1 fruit fly cellular context compared by ENCODE assay signal in the genomic region with DNA sequence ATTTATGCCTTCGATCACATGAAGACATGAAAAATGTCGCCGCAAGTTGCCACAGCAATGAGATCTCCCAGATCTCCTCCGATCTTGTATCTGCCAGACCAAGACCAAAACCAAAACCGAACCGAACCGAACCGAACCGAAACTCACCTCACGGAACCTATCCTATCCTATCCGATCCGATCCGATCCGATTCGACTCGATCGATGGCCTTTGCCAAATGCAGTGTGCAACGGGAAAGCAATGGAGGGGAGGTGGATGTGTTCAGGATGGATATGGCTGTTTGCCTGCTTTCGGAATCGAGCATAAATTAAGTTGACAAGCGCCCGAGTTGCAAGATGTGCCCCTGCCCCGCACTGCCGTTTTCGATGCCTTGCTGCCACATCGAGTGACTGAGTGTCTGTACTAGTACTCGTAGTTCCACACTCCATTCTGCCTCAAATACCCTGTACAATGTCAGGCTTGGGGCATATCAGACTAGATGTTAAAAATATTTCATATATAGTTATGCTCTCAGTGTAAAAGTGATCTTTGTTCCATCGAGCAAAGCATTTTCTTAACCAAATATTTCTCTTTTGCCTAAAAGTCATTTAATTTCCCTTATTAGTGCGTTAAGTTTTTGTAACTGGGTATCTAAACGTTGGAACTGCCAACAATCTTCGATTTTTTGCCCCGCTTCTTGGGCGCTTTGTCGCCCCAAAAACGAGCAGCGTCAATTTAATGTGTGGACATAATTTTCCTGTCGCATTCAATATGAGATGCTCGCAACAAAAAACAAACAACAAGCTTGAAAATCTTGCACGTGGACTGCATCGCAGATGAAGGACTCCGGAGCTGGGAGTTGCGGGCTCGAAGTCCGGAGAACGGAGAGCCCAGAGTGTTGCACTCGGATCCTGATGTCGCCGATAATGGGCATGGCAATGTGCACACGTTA.
A peak's percentile ranks its signal among the peaks of the same experiment; 100 is the strongest.
TF ChIP-seq lines count a peak whose summit lies in the region.

No protein-coding gene starts in this region.

TF ChIP-seq in whole organism, embryonic, 481 proteins besides CTCF, POLR2A, EP300 and RAD21 (continued from another document and continues in another):
- peak; percentile 59 for TF ChIP-seq Awh (GFP tag; IDR thresholded peaks at IDR 0.05; lab: Robert Waterston, UW)
- peak; percentile 88 for TF ChIP-seq Chrac-16 (GFP tag; optimal IDR thresholded peaks at IDR 0.05; lab: Kevin White, UChicago)
- TF ChIP-seq Taf1 (GFP tag; IDR thresholded peaks at IDR 0.05; lab: Robert Waterston, UW), result no peak
- peak; percentile 71 for TF ChIP-seq HLH3B (GFP tag; IDR thresholded peaks at IDR 0.05; lab: Robert Waterston, UW)
- TF ChIP-seq CG6254 (GFP tag; optimal IDR thresholded peaks at IDR 0.05; lab: Kevin White, UChicago), result peak; percentile 77
- peak; percentile 82 for TF ChIP-seq NC2β (GFP tag; optimal IDR thresholded peaks at IDR 0.05; lab: Kevin White, UChicago)
- no peak for TF ChIP-seq wdn (GFP tag; IDR thresholded peaks at IDR 0.05; lab: Robert Waterston, UW)
- TF ChIP-seq Drgx (GFP tag; IDR thresholded peaks at IDR 0.05; lab: Robert Waterston, UW), result peak; percentile 92
- TF ChIP-seq CG4282 (GFP tag; optimal IDR thresholded peaks at IDR 0.05; lab: Kevin White, UChicago), result no peak
- no peak for TF ChIP-seq Dbx (GFP tag; IDR thresholded peaks at IDR 0.05; lab: Robert Waterston, UW)
- TF ChIP-seq h (optimal IDR thresholded peaks at IDR 0.05; lab: Kevin White, UChicago), result no peak
- peak; percentile 82 for TF ChIP-seq jumu (GFP tag; optimal IDR thresholded peaks at IDR 0.05; lab: Kevin White, UChicago)
- TF ChIP-seq Dip3 (GFP tag; optimal IDR thresholded peaks at IDR 0.05; lab: Kevin White, UChicago), result no peak
- peak; percentile 17; the same call in 1 of the 2 replicates for TF ChIP-seq CG3847 (GFP tag; IDR thresholded peaks at IDR 0.05; lab: Robert Waterston, UW)
- peak; percentile 47 for TF ChIP-seq CG18619 (GFP tag; optimal IDR thresholded peaks at IDR 0.05; lab: Kevin White, UChicago)
- peak; percentile 86 for TF ChIP-seq CG12391 (tag; optimal IDR thresholded peaks at IDR 0.05; lab: Kevin White, UChicago)
- TF ChIP-seq Side (GFP tag; optimal IDR thresholded peaks at IDR 0.05; lab: Kevin White, UChicago), result peak; percentile 66
- TF ChIP-seq tin (GFP tag; optimal IDR thresholded peaks at IDR 0.05; lab: Kevin White, UChicago), result peak; percentile 85
- no peak for TF ChIP-seq kni (GFP tag; optimal IDR thresholded peaks at IDR 0.05; lab: Kevin White, UChicago)
- TF ChIP-seq Oli (tag; optimal IDR thresholded peaks at IDR 0.05; lab: Kevin White, UChicago), result peak; percentile 84
- TF ChIP-seq Fer2 (tag; optimal IDR thresholded peaks at IDR 0.05; lab: Kevin White, UChicago), result no peak
- TF ChIP-seq CG17361 (GFP tag; IDR thresholded peaks at IDR 0.05; lab: Robert Waterston, UW), result peak; percentile 84
- TF ChIP-seq Stat92E (GFP tag; optimal IDR thresholded peaks at IDR 0.05; lab: Kevin White, UChicago), result peak in 1 of 3 experiments; percentile 71
- peak; percentile 70 for TF ChIP-seq ap (GFP tag; IDR thresholded peaks at IDR 0.05; lab: Robert Waterston, UW)
- peak; percentile 80 for TF ChIP-seq D19B (GFP tag; optimal IDR thresholded peaks at IDR 0.05; lab: Kevin White, UChicago)
- peak; percentile 45 for TF ChIP-seq CG1233 (GFP tag; optimal IDR thresholded peaks at IDR 0.05; lab: Kevin White, UChicago)
- no peak for TF ChIP-seq fd3F (GFP tag; optimal IDR thresholded peaks at IDR 0.05; lab: Kevin White, UChicago)
- TF ChIP-seq Hand (GFP tag; optimal IDR thresholded peaks at IDR 0.05; lab: Kevin White, UChicago), result no peak
- TF ChIP-seq Xrp1 (GFP tag; IDR thresholded peaks at IDR 0.05; lab: Robert Waterston, UW), result peak; percentile 92
- no peak for TF ChIP-seq Kr (GFP tag; optimal IDR thresholded peaks at IDR 0.05; lab: Kevin White, UChicago)
- peak; percentile 37 for TF ChIP-seq nerfin-1 (tag; optimal IDR thresholded peaks at IDR 0.05; lab: Kevin White, UChicago)
- no peak for TF ChIP-seq ato (GFP tag; IDR thresholded peaks at IDR 0.05; lab: Robert Waterston, UW; ENCODE audit: partially characterized antibody)
- peak; percentile 59; the same call in 3 of the 4 replicates for TF ChIP-seq Gug (GFP tag; IDR thresholded peaks at IDR 0.05; lab: Robert Waterston, UW)
- TF ChIP-seq CG10147 (GFP tag; optimal IDR thresholded peaks at IDR 0.05; lab: Kevin White, UChicago), result peak; percentile 38
- TF ChIP-seq CG31224 (GFP tag; IDR thresholded peaks at IDR 0.05; lab: Robert Waterston, UW), result no peak
- TF ChIP-seq HmgD (GFP tag; optimal IDR thresholded peaks at IDR 0.05; lab: Kevin White, UChicago), result no peak
- no peak for TF ChIP-seq vnd (GFP tag; IDR thresholded peaks at IDR 0.05; lab: Robert Waterston, UW; ENCODE audit: partially characterized antibody)
- peak; percentile 19 for TF ChIP-seq maf-S (GFP tag; optimal IDR thresholded peaks at IDR 0.05; lab: Kevin White, UChicago)
- no peak for TF ChIP-seq zen2 (GFP tag; IDR thresholded peaks at IDR 0.05; lab: Robert Waterston, UW; ENCODE audit: partially characterized antibody)
- TF ChIP-seq CG7556 (GFP tag; optimal IDR thresholded peaks at IDR 0.05; lab: Kevin White, UChicago), result peak; percentile 74
- peak; percentile 87 for TF ChIP-seq fd96Cb (tag; optimal IDR thresholded peaks at IDR 0.05; lab: Kevin White, UChicago)
- TF ChIP-seq wor (GFP tag; IDR thresholded peaks at IDR 0.05; lab: Robert Waterston, UW), result peak; percentile 78
- TF ChIP-seq CG11085 (GFP tag; IDR thresholded peaks at IDR 0.05; lab: Robert Waterston, UW), result no peak
- no peak for TF ChIP-seq CG2129 (GFP tag; IDR thresholded peaks at IDR 0.05; lab: Robert Waterston, UW; ENCODE audit: partially characterized antibody)
- TF ChIP-seq CG17385 (GFP tag; optimal IDR thresholded peaks at IDR 0.05; lab: Kevin White, UChicago), result peak; percentile 58
- TF ChIP-seq YL-1 (GFP tag; optimal IDR thresholded peaks at IDR 0.05; lab: Kevin White, UChicago), result no peak
- TF ChIP-seq dpn (GFP tag; optimal IDR thresholded peaks at IDR 0.05; lab: Kevin White, UChicago), result peak; percentile 71 to 80
- TF ChIP-seq CG1647 (GFP tag; optimal IDR thresholded peaks at IDR 0.05; lab: Kevin White, UChicago), result peak; percentile 56
- TF ChIP-seq jing (GFP tag; optimal IDR thresholded peaks at IDR 0.05; lab: Kevin White, UChicago), result peak; percentile 67
- no peak for TF ChIP-seq bowl (GFP tag; IDR thresholded peaks at IDR 0.05; lab: Robert Waterston, UW)
- no peak for TF ChIP-seq aop (GFP tag; IDR thresholded peaks at IDR 0.05; lab: Robert Waterston, UW)
- TF ChIP-seq yki (optimal IDR thresholded peaks at IDR 0.05; lab: Kevin White, UChicago), result no peak
- no peak for TF ChIP-seq da (GFP tag; optimal IDR thresholded peaks at IDR 0.05; lab: Kevin White, UChicago)
- TF ChIP-seq Dref (GFP tag; IDR thresholded peaks at IDR 0.05; lab: Robert Waterston, UW), result no peak
- TF ChIP-seq bigmax (GFP tag; optimal IDR thresholded peaks at IDR 0.05; lab: Kevin White, UChicago), result no peak
- peak; percentile 57 for TF ChIP-seq cato (GFP tag; optimal IDR thresholded peaks at IDR 0.05; lab: Kevin White, UChicago; ENCODE audit: borderline replicate concordance)
- TF ChIP-seq oc (tag; optimal IDR thresholded peaks at IDR 0.05; lab: Kevin White, UChicago), result peak; percentile 78
- TF ChIP-seq BEAF-32 (GFP tag; optimal IDR thresholded peaks at IDR 0.05; lab: Kevin White, UChicago), result no peak
- TF ChIP-seq zen (tag; optimal IDR thresholded peaks at IDR 0.05; lab: Kevin White, UChicago), result peak; percentile 74
- peak; percentile 92 for TF ChIP-seq chn (GFP tag; optimal IDR thresholded peaks at IDR 0.05; lab: Kevin White, UChicago)
- TF ChIP-seq cg (GFP tag; optimal IDR thresholded peaks at IDR 0.05; lab: Kevin White, UChicago), result no peak
- 0 out of 3 replicates have a peak, but pooled peaks have one; percentile 58 for TF ChIP-seq CG2199 (GFP tag; IDR thresholded peaks at IDR 0.05; lab: Robert Waterston, UW)
- peak; percentile 82 for TF ChIP-seq pum (GFP tag; optimal IDR thresholded peaks at IDR 0.05; lab: Kevin White, UChicago)
- TF ChIP-seq ATbp (GFP tag; optimal IDR thresholded peaks at IDR 0.05; lab: Kevin White, UChicago), result peak; percentile 82
- TF ChIP-seq CG8478 (optimal IDR thresholded peaks at IDR 0.05; lab: Kevin White, UChicago), result no peak
- TF ChIP-seq sisA (GFP tag; IDR thresholded peaks at IDR 0.05; lab: Robert Waterston, UW), result peak; percentile 75
- 0 out of 2 replicates have a peak, but pooled peaks have one; percentile 8 for TF ChIP-seq toy (GFP tag; IDR thresholded peaks at IDR 0.05; lab: Robert Waterston, UW)
- peak; percentile 92 to 94 for TF ChIP-seq bsh (GFP tag; optimal IDR thresholded peaks at IDR 0.05; lab: Kevin White, UChicago)
- peak; percentile 70; the same call in 2 of the 3 replicates for TF ChIP-seq CG7357 (GFP tag; IDR thresholded peaks at IDR 0.05; lab: Robert Waterston, UW)
- peak; percentile 60 for TF ChIP-seq CG18476 (GFP tag; optimal IDR thresholded peaks at IDR 0.05; lab: Kevin White, UChicago)
- peak; percentile 62 for TF ChIP-seq trem (tag; optimal IDR thresholded peaks at IDR 0.05; lab: Kevin White, UChicago)
- TF ChIP-seq Aef1 (GFP tag; IDR thresholded peaks at IDR 0.05; lab: Robert Waterston, UW), result no peak; the same call in 2 of the 3 replicates
- TF ChIP-seq HLHmδ (GFP tag; optimal IDR thresholded peaks at IDR 0.05; lab: Kevin White, UChicago), result no peak
- TF ChIP-seq CG6689 (GFP tag; IDR thresholded peaks at IDR 0.05; lab: Robert Waterston, UW), result peak; percentile 77
- peak; percentile 9 for TF ChIP-seq Myb (GFP tag; optimal IDR thresholded peaks at IDR 0.05; lab: Kevin White, UChicago)
- no peak for TF ChIP-seq p53 (GFP tag; optimal IDR thresholded peaks at IDR 0.05; lab: Kevin White, UChicago)
- peak; percentile 83 for TF ChIP-seq CG31441 (GFP tag; IDR thresholded peaks at IDR 0.05; lab: Robert Waterston, UW)
- peak; percentile 71 for TF ChIP-seq CG1529 (GFP tag; optimal IDR thresholded peaks at IDR 0.05; lab: Kevin White, UChicago)
- peak; percentile 77 for TF ChIP-seq CG10267 (tag; optimal IDR thresholded peaks at IDR 0.05; lab: Kevin White, UChicago)
- TF ChIP-seq knrl (GFP tag; IDR thresholded peaks at IDR 0.05; lab: Robert Waterston, UW; ENCODE audit: partially characterized antibody), result no peak
- peak; percentile 22; the same call in 1 of the 2 replicates for TF ChIP-seq Oaz (GFP tag; IDR thresholded peaks at IDR 0.05; lab: Robert Waterston, UW)
- peak; percentile 74 for TF ChIP-seq CG10654 (GFP tag; optimal IDR thresholded peaks at IDR 0.05; lab: Kevin White, UChicago)
- TF ChIP-seq Sox100B (GFP tag; optimal IDR thresholded peaks at IDR 0.05; lab: Kevin White, UChicago), result peak; percentile 60
- TF ChIP-seq B-H1 (GFP tag; IDR thresholded peaks at IDR 0.05; lab: Robert Waterston, UW), result peak; percentile 47
- TF ChIP-seq Dad (GFP tag; optimal IDR thresholded peaks at IDR 0.05; lab: Kevin White, UChicago), result peak; percentile 63
- no peak for TF ChIP-seq Doc2 (GFP tag; IDR thresholded peaks at IDR 0.05; lab: Robert Waterston, UW)
- TF ChIP-seq her (GFP tag; optimal IDR thresholded peaks at IDR 0.05; lab: Kevin White, UChicago), result peak; percentile 10
- TF ChIP-seq HLH54F (GFP tag; optimal IDR thresholded peaks at IDR 0.05; lab: Kevin White, UChicago), result peak; percentile 57
- peak; percentile 86 for TF ChIP-seq ci (GFP tag; IDR thresholded peaks at IDR 0.05; lab: Robert Waterston, UW)
- TF ChIP-seq rib (GFP tag; IDR thresholded peaks at IDR 0.05; lab: Robert Waterston, UW), result no peak
- peak; percentile 87 for TF ChIP-seq CG4404 (GFP tag; IDR thresholded peaks at IDR 0.05; lab: Robert Waterston, UW)
- no peak for TF ChIP-seq CG10274 (GFP tag; optimal IDR thresholded peaks at IDR 0.05; lab: Kevin White, UChicago)
- no peak for TF ChIP-seq CG6791 (GFP tag; IDR thresholded peaks at IDR 0.05; lab: Robert Waterston, UW; ENCODE audit: partially characterized antibody)
- TF ChIP-seq sens (GFP tag; lab: Kevin White, UChicago), result peak; percentile 97
- TF ChIP-seq CG13775 (GFP tag; optimal IDR thresholded peaks at IDR 0.05; lab: Kevin White, UChicago), result peak; percentile 82
- TF ChIP-seq Sox102F (GFP tag; optimal IDR thresholded peaks at IDR 0.05; lab: Kevin White, UChicago), result peak; percentile 85
- TF ChIP-seq CG2678 (tag; optimal IDR thresholded peaks at IDR 0.05; lab: Kevin White, UChicago), result peak; percentile 66
- peak; percentile 70 for TF ChIP-seq onecut (GFP tag; IDR thresholded peaks at IDR 0.05; lab: Robert Waterston, UW)
- no peak for TF ChIP-seq nerfin-2 (GFP tag; IDR thresholded peaks at IDR 0.05; lab: Robert Waterston, UW; ENCODE audit: partially characterized antibody)
- TF ChIP-seq CG1603 (tag; optimal IDR thresholded peaks at IDR 0.05; lab: Kevin White, UChicago), result peak; percentile 93
- TF ChIP-seq CG12299 (tag; optimal IDR thresholded peaks at IDR 0.05; lab: Kevin White, UChicago), result no peak
- peak; percentile 23 for TF ChIP-seq run (tag; optimal IDR thresholded peaks at IDR 0.05; lab: Kevin White, UChicago)
- peak; percentile 47 for TF ChIP-seq mam (GFP tag; optimal IDR thresholded peaks at IDR 0.05; lab: Kevin White, UChicago)
- no peak for TF ChIP-seq Dp (GFP tag; optimal IDR thresholded peaks at IDR 0.05; lab: Kevin White, UChicago)
- TF ChIP-seq CG16815 (GFP tag; optimal IDR thresholded peaks at IDR 0.05; lab: Kevin White, UChicago), result peak; percentile 84
- no peak for TF ChIP-seq Poxn (GFP tag; IDR thresholded peaks at IDR 0.05; lab: Robert Waterston, UW)
- TF ChIP-seq CG5953 (GFP tag; IDR thresholded peaks at IDR 0.05; lab: Robert Waterston, UW), result peak; percentile 62; the same call in 1 of the 2 replicates
- TF ChIP-seq CG2116 (GFP tag; optimal IDR thresholded peaks at IDR 0.05; lab: Kevin White, UChicago), result peak; percentile 30
- peak; percentile 94 for TF ChIP-seq dmrt11E (tag; optimal IDR thresholded peaks at IDR 0.05; lab: Kevin White, UChicago)
- TF ChIP-seq ase (GFP tag; IDR thresholded peaks at IDR 0.05; lab: Robert Waterston, UW), result peak; percentile 55; the same call in 1 of the 3 replicates
- TF ChIP-seq Fer1 (GFP tag; optimal IDR thresholded peaks at IDR 0.05; lab: Kevin White, UChicago), result no peak
- TF ChIP-seq eyg (GFP tag; optimal IDR thresholded peaks at IDR 0.05; lab: Kevin White, UChicago), result no peak
- no peak for TF ChIP-seq CG6765 (GFP tag; optimal IDR thresholded peaks at IDR 0.05; lab: Kevin White, UChicago)
- peak; percentile 35 for TF ChIP-seq NK7.1 (GFP tag; optimal IDR thresholded peaks at IDR 0.05; lab: Kevin White, UChicago)
- TF ChIP-seq ab (GFP tag; optimal IDR thresholded peaks at IDR 0.05; lab: Kevin White, UChicago), result peak; percentile 6
- TF ChIP-seq hth (optimal IDR thresholded peaks at IDR 0.05; lab: Kevin White, UChicago), result no peak
- no peak for TF ChIP-seq CG34224 (GFP tag; IDR thresholded peaks at IDR 0.05; lab: Robert Waterston, UW; ENCODE audit: partially characterized antibody)
- TF ChIP-seq CG4617 (GFP tag; optimal IDR thresholded peaks at IDR 0.05; lab: Kevin White, UChicago; ENCODE audit: borderline replicate concordance), result peak; percentile 61
- TF ChIP-seq HHEX (GFP tag; optimal IDR thresholded peaks at IDR 0.05; lab: Kevin White, UChicago), result peak; percentile 38
- TF ChIP-seq Eip74EF (GFP tag; optimal IDR thresholded peaks at IDR 0.05; lab: Kevin White, UChicago), result peak in 1 of 2 experiments; percentile 72
